Worm (Caenorhabditis elegans) whole organism, young adult: Measurements from ENCODE around the gene F44D12.8.

Source experiments
- B0336.3 ChIP-seq: fragments of 200-800 bp; sonication (Bioruptor generic); IDR thresholded peaks from 2 replicates; pipeline ENCODE4 v1.3.6; 2022; ENCODE audit warnings: missing genetic modification characterization, missing compliant biosample characterization
- C06A6.2 ChIP-seq: fragments of 200-800 bp; sonication (Bioruptor generic); conservative IDR thresholded peaks from 2 replicates; pipeline ENCODE4 v1.3.6; 2022; ENCODE audit warnings: missing genetic modification characterization, missing compliant biosample characterization
- F39B2.1 ChIP-seq: fragments of 200-800 bp; sonication (Bioruptor generic); IDR thresholded peaks from 2 replicates; pipeline ENCODE4 v1.3.6; 2022; ENCODE audit warnings: missing genetic modification reagents, missing genetic modification characterization, missing compliant biosample characterization
- T26A5.8 ChIP-seq: sonication (generic microtip); optimal IDR thresholded peaks from 2 replicates; lab custom pipeline; 2016; ENCODE audit warnings: missing genetic modification characterization, missing compliant biosample characterization
- Y67H2A.10 ChIP-seq: fragments of 200-800 bp; sonication (Bioruptor generic); conservative IDR thresholded peaks from 2 replicates; pipeline ENCODE4 v1.3.6; 2022; ENCODE audit warnings: missing genetic modification reagents, missing genetic modification characterization, missing compliant biosample characterization
- Y79H2A.3 ChIP-seq: fragments of 200-800 bp; sonication (Bioruptor generic); conservative IDR thresholded peaks from 2 replicates; pipeline ENCODE4 v1.3.6; 2022; ENCODE audit warnings: missing genetic modification reagents, missing genetic modification characterization, missing compliant biosample characterization
- ZK185.1 ChIP-seq: sonication (generic microtip); optimal IDR thresholded peaks from 2 replicates; lab custom pipeline; 2016; ENCODE audit warnings: mild to moderate bottlenecking, missing genetic modification characterization, missing compliant biosample characterization; ENCODE audit not compliant: poor library complexity, severe bottlenecking
- bed-2 ChIP-seq: fragments of 200-800 bp; sonication (Bioruptor generic); IDR thresholded peaks from 2 replicates; pipeline ENCODE4 v1.3.6; 2022; ENCODE audit warnings: missing genetic modification reagents, missing genetic modification characterization, missing compliant biosample characterization
- ceh-58 ChIP-seq: fragments of 200-800 bp; sonication (Bioruptor generic); IDR thresholded peaks from 2 replicates; pipeline ENCODE4 v1.3.6; 2022; ENCODE audit warnings: missing genetic modification characterization, missing compliant biosample characterization
- efl-1 ChIP-seq: fragments of 150-350 bp; optimal IDR thresholded peaks from 2 replicates; lab custom pipeline; 2014; ENCODE audit warnings: missing biosample characterization, missing genetic modification reagents, missing genetic modification characterization
- egrh-3 ChIP-seq: fragments of 200-800 bp; sonication (Bioruptor generic); IDR thresholded peaks from 2 replicates; pipeline ENCODE4 v1.3.6; 2022; ENCODE audit warnings: missing genetic modification reagents, missing genetic modification characterization, missing compliant biosample characterization
- fkh-3 ChIP-seq: sonication (generic microtip); optimal IDR thresholded peaks from 2 replicates; lab custom pipeline; 2016; ENCODE audit warnings: mild to moderate bottlenecking, missing genetic modification characterization, missing compliant biosample characterization
- him-1 ChIP-seq: sonication (generic microtip); optimal IDR thresholded peaks from 2 replicates; lab custom pipeline; 2016; ENCODE audit warnings: missing genotype, missing genetic modification reagents, missing genetic modification characterization, missing compliant biosample characterization
- hlh-26 ChIP-seq: fragments of 200-800 bp; sonication (Bioruptor generic); conservative IDR thresholded peaks from 2 replicates; pipeline ENCODE4 v1.3.6; 2022; ENCODE audit warnings: missing genetic modification reagents, missing genetic modification characterization, missing compliant biosample characterization
- madf-10 ChIP-seq: sonication (generic microtip); optimal IDR thresholded peaks from 2 replicates; lab custom pipeline; 2016; ENCODE audit warnings: mild to moderate bottlenecking, missing genetic modification characterization, missing compliant biosample characterization
- madf-6 ChIP-seq: fragments of 200-800 bp; sonication (Bioruptor generic); IDR thresholded peaks from 2 replicates; pipeline ENCODE4 v1.3.6; 2022; ENCODE audit warnings: missing genetic modification reagents, missing genetic modification characterization, missing compliant biosample characterization
- madf-8 ChIP-seq: fragments of 200-800 bp; sonication (Bioruptor generic); conservative IDR thresholded peaks from 2 replicates; pipeline ENCODE4 v1.3.6; 2022; ENCODE audit warnings: missing genetic modification reagents, missing genetic modification characterization, missing compliant biosample characterization
- rcor-1 ChIP-seq: fragments of 200-800 bp; sonication (Bioruptor generic); IDR thresholded peaks from 2 replicates; pipeline ENCODE4 v1.3.6; 2022; ENCODE audit warnings: missing genetic modification reagents, missing genetic modification characterization, missing compliant biosample characterization
- repo-1 ChIP-seq: sonication (generic microtip); optimal IDR thresholded peaks from 2 replicates; lab custom pipeline; 2017; ENCODE audit warnings: mild to moderate bottlenecking, missing genetic modification characterization, missing compliant biosample characterization

The F44D12.8 gene

DNA sequence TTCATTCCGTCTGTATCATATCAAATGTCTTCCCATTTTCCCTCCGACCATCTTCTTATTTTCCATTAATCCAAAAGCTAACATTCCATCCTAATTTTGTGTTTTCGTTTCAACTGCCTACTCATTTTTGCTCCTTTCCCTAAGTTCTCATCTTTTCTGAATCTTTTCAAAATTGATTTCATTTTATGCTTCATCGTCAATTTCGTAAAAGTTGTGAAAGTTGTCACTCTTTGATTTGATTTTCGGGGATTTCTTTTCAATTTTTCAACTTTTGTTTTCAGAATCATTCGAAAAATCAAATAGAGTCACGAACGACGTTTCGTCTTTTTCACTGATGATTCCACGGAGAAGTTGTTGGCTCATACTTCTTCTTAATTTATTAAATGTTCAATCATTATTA, 44.5 kb downstream of the F44D12.8 start, which contains the start of gene cwn-2:
Gene cwn-2, plus strand, starts transcription at position 276 of the 400 bp plus-strand sequence.
- no peak for TF ChIP-seq F39B2.1 (GFP tag; lab: Robert Waterston, UW)

DNA sequence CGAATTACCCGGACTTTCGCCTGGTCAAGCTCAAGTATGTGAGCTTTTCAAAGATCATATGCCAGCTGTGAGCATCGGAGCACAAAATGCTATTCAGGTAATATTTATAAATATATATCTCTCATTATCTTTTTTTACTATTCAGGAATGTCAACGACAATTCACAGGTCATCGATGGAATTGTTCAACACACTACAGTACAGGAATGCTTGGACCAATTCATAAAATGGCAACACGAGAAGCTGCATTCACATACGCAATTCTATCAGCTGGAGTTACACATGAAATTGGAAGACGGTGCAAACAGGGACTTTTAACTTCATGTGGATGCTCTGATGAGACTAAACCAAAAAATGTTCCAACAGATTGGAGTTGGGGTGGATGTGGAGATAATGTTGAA, 45.2 kb downstream of the F44D12.8 start:
- TF ChIP-seq madf-10 (no peak), Y67H2A.10 (GFP tag; lab: Robert Waterston, UW) (no peak), Y79H2A.3 (GFP tag; lab: Robert Waterston, UW) (no peak), C06A6.2 (GFP tag; lab: Robert Waterston, UW) (no peak), ceh-58 (GFP tag; lab: Robert Waterston, UW) (no peak), him-1 (no peak), fkh-3 (tag; lab: Kevin White, UChicago) (no peak), T26A5.8 (tag; lab: Kevin White, UChicago) (no peak), ZK185.1 (no peak), hlh-26 (GFP tag; lab: Robert Waterston, UW) (no peak), B0336.3 (GFP tag; lab: Robert Waterston, UW) (no peak)

DNA sequence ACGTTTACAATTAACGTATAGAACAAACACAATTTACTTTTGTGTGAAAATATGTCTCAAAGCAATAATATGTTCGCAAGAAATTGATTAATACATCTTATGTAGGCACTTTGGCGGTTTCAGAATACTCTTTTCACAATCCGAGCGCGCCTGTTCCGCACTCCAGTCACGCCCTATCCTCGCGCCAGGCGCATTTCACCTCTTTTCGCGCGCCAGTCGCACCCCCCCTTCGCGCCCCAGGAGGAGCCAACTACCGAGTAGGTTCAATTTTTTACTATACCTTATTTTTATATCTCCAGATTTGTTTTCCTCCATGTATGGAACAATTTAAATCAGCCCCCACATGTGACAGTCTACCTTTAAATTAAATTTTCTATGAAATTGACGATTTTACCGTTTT, 48.0 kb downstream of the F44D12.8 start:
- peak; percentile 75 for TF ChIP-seq madf-6 (GFP tag; lab: Robert Waterston, UW)
- TF ChIP-seq madf-8 (GFP tag; lab: Robert Waterston, UW) = peak; percentile 38; the same call in 1 of the 2 replicates
- TF ChIP-seq efl-1 (GFP tag; lab: Kevin White, UChicago) = peak; percentile 42
- TF ChIP-seq egrh-3 (GFP tag; lab: Robert Waterston, UW) = peak; percentile 57; the same call in 1 of the 2 replicates

DNA sequence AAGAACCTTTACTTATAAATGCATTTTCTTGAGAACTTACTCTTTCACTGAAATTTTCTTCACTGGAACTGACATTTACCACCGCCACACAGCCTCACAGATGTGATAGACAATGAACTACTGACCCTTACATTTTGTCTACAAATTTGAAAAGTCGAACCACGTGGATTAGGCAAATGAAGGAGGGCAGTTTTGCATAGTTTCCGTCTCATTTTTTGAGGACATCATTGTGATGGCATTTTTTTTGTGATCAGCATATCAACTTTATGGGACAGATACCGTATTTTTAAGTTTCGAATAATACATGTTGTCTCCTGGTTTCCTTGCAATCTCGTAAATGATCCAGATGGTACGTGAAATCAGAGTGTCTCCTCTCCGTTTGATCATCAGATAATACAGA, 49.4 kb downstream of the F44D12.8 start, which contains the start of gene W01B6.3:
Gene W01B6.3, minus strand, starts transcription at position 101 of the 400 bp plus-strand sequence.
- TF ChIP-seq rcor-1 (GFP tag; lab: Robert Waterston, UW) = no peak
- TF ChIP-seq repo-1 = no peak
- TF ChIP-seq Y79H2A.3 (GFP tag; lab: Robert Waterston, UW) = no peak
- no peak for TF ChIP-seq bed-2 (GFP tag; lab: Robert Waterston, UW)
